Fruit fly (Drosophila melanogaster) whole organism, embryonic: ENCODE data around the gene Targ1.

Experiments
- Adf1 ChIP-seq: fragments of 200-800 bp; sonication (Bioruptor generic); IDR thresholded peaks from 2 replicates; pipeline ENCODE4 v1.3.6; 2022; ENCODE audit warnings: missing biosample characterization, missing genetic modification characterization
- B-H1 ChIP-seq: fragments of 200-800 bp; sonication (Bioruptor generic); IDR thresholded peaks from 3 replicates; pipeline ENCODE4 v1.3.6; 2022; ENCODE audit warnings: missing biosample characterization, missing genetic modification characterization
- BtbVII ChIP-seq: fragments of 200-800 bp; sonication (Bioruptor generic); optimal IDR thresholded peaks from 3 replicates; lab custom pipeline; 2017; ENCODE audit warnings: missing biosample characterization, mild to moderate bottlenecking, missing genetic modification characterization
- CG1024 ChIP-seq: fragments of 200-800 bp; sonication (Bioruptor generic); IDR thresholded peaks from 2 replicates; pipeline ENCODE4 v1.3.6; 2022; ENCODE audit warnings: missing biosample characterization, missing genetic modification characterization
- CG11696 ChIP-seq: fragments of 200-800 bp; sonication (Bioruptor generic); IDR thresholded peaks from 2 replicates; pipeline ENCODE4 v1.3.6; 2022; ENCODE audit warnings: missing biosample characterization, missing genetic modification characterization
- CG12299 ChIP-seq: fragments of 200-800 bp; sonication (Bioruptor generic); optimal IDR thresholded peaks from 2 replicates; lab custom pipeline; 2018; ENCODE audit warnings: missing biosample characterization, mild to moderate bottlenecking, missing genetic modification characterization
- CG12769 ChIP-seq: fragments of 200-800 bp; sonication (Bioruptor generic); optimal IDR thresholded peaks from 2 replicates; lab custom pipeline; 2019; ENCODE audit warnings: missing biosample characterization, mild to moderate bottlenecking, missing genetic modification characterization, moderate library complexity
- CG13123 ChIP-seq: fragments of 200-800 bp; sonication (Bioruptor generic); optimal IDR thresholded peaks from 2 replicates; lab custom pipeline; 2016; ENCODE audit warnings: missing biosample characterization, missing genetic modification characterization
- CG14667 ChIP-seq: fragments of 200-800 bp; sonication (Bioruptor generic); IDR thresholded peaks from 2 replicates; pipeline ENCODE4 v1.3.6; 2022; ENCODE audit warnings: missing biosample characterization, missing genetic modification characterization
- CG14965 ChIP-seq: fragments of 200-800 bp; sonication (Bioruptor generic); optimal IDR thresholded peaks from 2 replicates; lab custom pipeline; 2016; ENCODE audit warnings: missing biosample characterization, missing genetic modification characterization, borderline replicate concordance
- CG15011 ChIP-seq: fragments of 200-800 bp; sonication (Bioruptor generic); optimal IDR thresholded peaks from 3 replicates; lab custom pipeline; 2018; ENCODE audit warnings: missing biosample characterization, mild to moderate bottlenecking, missing genetic modification characterization
- CG15514 ChIP-seq: fragments of 200-800 bp; sonication (Bioruptor generic); optimal IDR thresholded peaks from 3 replicates; lab custom pipeline; 2017; ENCODE audit warnings: missing biosample characterization, missing genetic modification characterization, mild to moderate bottlenecking, moderate library complexity, missing genetic modification reagents
- CG2889 ChIP-seq: fragments of 200-800 bp; sonication (Bioruptor generic); IDR thresholded peaks from 3 replicates; pipeline ENCODE4 v1.3.6; 2022; ENCODE audit warnings: missing biosample characterization, missing genetic modification characterization
- CG30431 ChIP-seq: fragments of 200-800 bp; sonication (Bioruptor generic); optimal IDR thresholded peaks from 2 replicates; lab custom pipeline; 2017; ENCODE audit warnings: missing biosample characterization, missing genetic modification characterization
- CG3281 ChIP-seq: fragments of 200-800 bp; sonication (Bioruptor generic); optimal IDR thresholded peaks from 3 replicates; lab custom pipeline; 2017; ENCODE audit warnings: missing biosample characterization, mild to moderate bottlenecking, missing genetic modification characterization
- CG33213 ChIP-seq: fragments of 200-800 bp; sonication (Bioruptor generic); optimal IDR thresholded peaks from 3 replicates; lab custom pipeline; 2016; ENCODE audit warnings: missing biosample characterization, missing genetic modification characterization
- CG34376 ChIP-seq: fragments of 200-800 bp; sonication (Bioruptor generic); optimal IDR thresholded peaks from 2 replicates; lab custom pipeline; 2018; ENCODE audit warnings: missing biosample characterization, mild to moderate bottlenecking, missing genetic modification characterization
- CG3726 ChIP-seq: fragments of 200-800 bp; sonication (Bioruptor generic); IDR thresholded peaks from 3 replicates; pipeline ENCODE4, ENCODE4 v1.3.6; 2022; ENCODE audit warnings: missing biosample characterization, missing genetic modification characterization
- CG42726 ChIP-seq: fragments of 200-800 bp; sonication (Bioruptor generic); IDR thresholded peaks from 2 replicates; pipeline ENCODE4 v1.3.6; 2022; ENCODE audit warnings: missing biosample characterization, missing genetic modification characterization; ENCODE audit not compliant: partially characterized antibody
- CG6689 ChIP-seq: fragments of 200-800 bp; sonication (Bioruptor generic); IDR thresholded peaks from 2 replicates; pipeline ENCODE4 v1.3.6; 2022; ENCODE audit warnings: missing biosample characterization, missing genetic modification characterization
- CG7357 ChIP-seq: fragments of 200-800 bp; sonication (Bioruptor generic); IDR thresholded peaks from 3 replicates; pipeline ENCODE4 v1.3.6; 2022; ENCODE audit warnings: missing biosample characterization, missing genetic modification characterization
- CG7839 ChIP-seq: fragments of 200-800 bp; sonication (Bioruptor generic); optimal IDR thresholded peaks from 3 replicates; lab custom pipeline; 2018; ENCODE audit warnings: missing biosample characterization, mild to moderate bottlenecking, missing genetic modification characterization, moderate library complexity
- CG8359 ChIP-seq: fragments of 200-800 bp; sonication (Bioruptor generic); optimal IDR thresholded peaks from 2 replicates; lab custom pipeline; 2017; ENCODE audit warnings: missing biosample characterization, mild to moderate bottlenecking, missing genetic modification characterization, borderline replicate concordance
- CG8765 ChIP-seq: fragments of 200-800 bp; sonication (Bioruptor generic); IDR thresholded peaks from 2 replicates; pipeline ENCODE4 v1.3.6; 2022; ENCODE audit warnings: missing biosample characterization, missing genetic modification characterization
- Chrac-16 ChIP-seq: fragments of 200-800 bp; sonication (Bioruptor generic); optimal IDR thresholded peaks from 3 replicates; lab custom pipeline; 2016; ENCODE audit warnings: missing biosample characterization, missing genetic modification characterization
- CoRest ChIP-seq: fragments of 200-800 bp; sonication (Bioruptor generic); optimal IDR thresholded peaks from 3 replicates; lab custom pipeline; 2018; ENCODE audit warnings: missing biosample characterization, mild to moderate bottlenecking, missing genetic modification characterization, moderate library complexity
- Deaf1 ChIP-seq: fragments of 200-800 bp; optimal IDR thresholded peaks from 3 replicates; lab custom pipeline; 2019; ENCODE audit warnings: missing biosample characterization, mild to moderate bottlenecking, missing genetic modification characterization, moderate library complexity
- Dfd ChIP-seq, 2 experiments: fragments of >200 bp; optimal IDR thresholded peaks; 2 replicates each; lab custom pipeline; 2017; ENCODE audit warnings: missing biosample characterization in 2 of 2, missing genetic modification characterization in 2 of 2
- Drgx ChIP-seq: fragments of 200-800 bp; sonication (Bioruptor generic); IDR thresholded peaks from 2 replicates; pipeline ENCODE4 v1.3.6; 2022; ENCODE audit warnings: missing biosample characterization, missing genetic modification characterization
- Hmx ChIP-seq: fragments of 200-800 bp; sonication (Bioruptor generic); optimal IDR thresholded peaks from 2 replicates; lab custom pipeline; 2016; ENCODE audit warnings: missing biosample characterization, missing genetic modification characterization
- Oli ChIP-seq: fragments of 200-800 bp; sonication (Bioruptor generic); optimal IDR thresholded peaks from 2 replicates; lab custom pipeline; 2018; ENCODE audit warnings: missing biosample characterization, mild to moderate bottlenecking, missing genetic modification characterization, moderate library complexity
- Optix ChIP-seq: fragments of 200-800 bp; sonication (Bioruptor generic); IDR thresholded peaks from 3 replicates; pipeline ENCODE4 v1.3.6; 2022; ENCODE audit warnings: missing biosample characterization, missing genetic modification characterization
- Poxn ChIP-seq: fragments of 200-800 bp; sonication (Bioruptor generic); IDR thresholded peaks from 2 replicates; pipeline ENCODE4 v1.3.6; 2022; ENCODE audit warnings: missing biosample characterization, missing genetic modification characterization
- Scr ChIP-seq: fragments of 200-800 bp; sonication (Bioruptor generic); IDR thresholded peaks from 2 replicates; pipeline ENCODE4 v1.3.6; 2022; ENCODE audit warnings: missing biosample characterization, missing genetic modification characterization; ENCODE audit not compliant: partially characterized antibody
- Sox100B ChIP-seq: fragments of 200-800 bp; sonication (Bioruptor generic); optimal IDR thresholded peaks from 3 replicates; lab custom pipeline; 2018; ENCODE audit warnings: missing biosample characterization, mild to moderate bottlenecking, missing genetic modification characterization
- Spps ChIP-seq: fragments of 200-800 bp; sonication (Bioruptor generic); optimal IDR thresholded peaks from 2 replicates; lab custom pipeline; 2018; ENCODE audit warnings: missing biosample characterization, mild to moderate bottlenecking, missing genetic modification characterization
- TFAM ChIP-seq: fragments of 200-800 bp; sonication (Bioruptor generic); optimal IDR thresholded peaks from 2 replicates; lab custom pipeline; 2017; ENCODE audit warnings: missing biosample characterization, missing genetic modification characterization, inconsistent platforms
- Trl ChIP-seq, 3 experiments: fragments of >200 bp in 2 of 3; fragments of 200-800 bp in 1 of 3; sonication (Bioruptor generic) in 1 of 3; optimal IDR thresholded peaks; 2 replicates in 1 of 3; 3 replicates in 2 of 3; lab custom pipeline; 2016 to 2017; ENCODE audit warnings: missing biosample characterization in 1 of 3, missing genetic modification characterization in 1 of 3
- Vsx1 ChIP-seq: fragments of 200-800 bp; sonication (Bioruptor generic); optimal IDR thresholded peaks from 2 replicates; lab custom pipeline; 2017; ENCODE audit warnings: missing biosample characterization, mild to moderate bottlenecking, missing genetic modification characterization, missing genetic modification reagents
- ap ChIP-seq: fragments of 200-800 bp; sonication (Bioruptor generic); IDR thresholded peaks from 2 replicates; pipeline ENCODE4 v1.3.6; 2022; ENCODE audit warnings: missing biosample characterization, missing genetic modification characterization
- bowl ChIP-seq: fragments of 200-800 bp; sonication (Bioruptor generic); IDR thresholded peaks from 2 replicates; pipeline ENCODE4 v1.3.6; 2022; ENCODE audit warnings: missing biosample characterization, missing genetic modification characterization
- grau ChIP-seq: fragments of 200-800 bp; optimal IDR thresholded peaks from 3 replicates; lab custom pipeline; 2019; ENCODE audit warnings: missing biosample characterization, mild to moderate bottlenecking, missing genetic modification characterization, moderate library complexity
- kni ChIP-seq: fragments of 200-800 bp; sonication (Bioruptor generic); optimal IDR thresholded peaks from 3 replicates; lab custom pipeline; 2017; ENCODE audit warnings: mild to moderate bottlenecking, missing biosample characterization, missing genetic modification reagents, missing genetic modification characterization
- mirr ChIP-seq: fragments of 200-800 bp; sonication (Bioruptor generic); optimal IDR thresholded peaks from 3 replicates; lab custom pipeline; 2018; ENCODE audit warnings: missing biosample characterization, mild to moderate bottlenecking, missing genetic modification characterization
- pzg ChIP-seq: fragments of 200-800 bp; sonication (Bioruptor generic); optimal IDR thresholded peaks from 3 replicates; lab custom pipeline; 2018; ENCODE audit warnings: missing biosample characterization, mild to moderate bottlenecking, missing genetic modification characterization, moderate library complexity
- rib ChIP-seq: fragments of 200-800 bp; sonication (Bioruptor generic); IDR thresholded peaks from 2 replicates; pipeline ENCODE4 v1.3.6; 2022; ENCODE audit warnings: missing biosample characterization, missing genetic modification characterization
- salm ChIP-seq: fragments of 200-800 bp; sonication (Bioruptor generic); optimal IDR thresholded peaks from 2 replicates; lab custom pipeline; 2018; ENCODE audit warnings: missing biosample characterization, mild to moderate bottlenecking, missing genetic modification characterization
- scrt ChIP-seq: fragments of 200-800 bp; sonication (Bioruptor generic); optimal IDR thresholded peaks from 2 replicates; lab custom pipeline; 2018; ENCODE audit warnings: missing biosample characterization, mild to moderate bottlenecking, missing genetic modification characterization, moderate library complexity
- sug ChIP-seq: fragments of 200-800 bp; optimal IDR thresholded peaks from 2 replicates; lab custom pipeline; 2019; ENCODE audit warnings: missing biosample characterization, mild to moderate bottlenecking, missing genetic modification characterization, moderate library complexity
- tio ChIP-seq: fragments of 200-800 bp; sonication (Bioruptor generic); optimal IDR thresholded peaks from 2 replicates; lab custom pipeline; 2017; ENCODE audit warnings: missing biosample characterization, missing genetic modification characterization, inconsistent platforms
- unc-4 ChIP-seq: fragments of 200-800 bp; sonication (Bioruptor generic); IDR thresholded peaks from 2 replicates; pipeline ENCODE4 v1.3.6; 2022; ENCODE audit warnings: missing biosample characterization, missing genetic modification characterization; ENCODE audit not compliant: partially characterized antibody
- yki ChIP-seq: fragments of >200 bp; optimal IDR thresholded peaks from 3 replicates; lab custom pipeline; 2018

Gene Targ1

dm6 chr3L:21192024-21192423 lies 10.7 kb downstream of the Targ1 start (continued):
- no peak for TF ChIP-seq CG8765 (GFP tag; lab: Robert Waterston, UW)
- TF ChIP-seq tio (GFP tag; lab: Kevin White, UChicago): no peak
- TF ChIP-seq Spps (tag; lab: Kevin White, UChicago): no peak
- no peak for TF ChIP-seq CG1024
- no peak for TF ChIP-seq B-H1 (GFP tag; lab: Robert Waterston, UW)
- TF ChIP-seq bowl (GFP tag; lab: Robert Waterston, UW): no peak
- no peak for TF ChIP-seq rib (GFP tag; lab: Robert Waterston, UW)
- no peak for TF ChIP-seq Oli (tag; lab: Kevin White, UChicago)
- no peak for TF ChIP-seq Vsx1 (GFP tag; lab: Kevin White, UChicago)
- TF ChIP-seq BtbVII (GFP tag; lab: Kevin White, UChicago): no peak
- TF ChIP-seq Deaf1 (tag; lab: Kevin White, UChicago): peak; percentile 28
- no peak for TF ChIP-seq CG7839
- no peak for TF ChIP-seq CoRest
- no peak for TF ChIP-seq CG14965 (GFP tag; lab: Kevin White, UChicago)
- TF ChIP-seq Optix: no peak
- TF ChIP-seq CG2889 (GFP tag; lab: Robert Waterston, UW): no peak
- TF ChIP-seq Trl (optimal IDR thresholded peaks at IDR 0.05; lab: Kevin White, UChicago): peak; percentile 24 to 25
- TF ChIP-seq Trl (GFP tag; optimal IDR thresholded peaks at IDR 0.05; lab: Kevin White, UChicago): no peak
- TF ChIP-seq CG42726 (GFP tag; lab: Robert Waterston, UW): no peak
- no peak for TF ChIP-seq Scr
- no peak for TF ChIP-seq kni (GFP tag; lab: Kevin White, UChicago)
- no peak for TF ChIP-seq grau (tag; lab: Kevin White, UChicago)
- peak; percentile 32 for TF ChIP-seq CG15514 (GFP tag; lab: Kevin White, UChicago)
- no peak for TF ChIP-seq sug (tag; lab: Kevin White, UChicago)
- TF ChIP-seq mirr (GFP tag; lab: Kevin White, UChicago): peak; percentile 44
- no peak for TF ChIP-seq Adf1 (GFP tag; lab: Robert Waterston, UW)
- TF ChIP-seq CG14667 (GFP tag; lab: Robert Waterston, UW): no peak
- no peak for TF ChIP-seq Drgx (GFP tag; lab: Robert Waterston, UW)
- TF ChIP-seq scrt: peak; percentile 66
- TF ChIP-seq CG6689: no peak
- no peak for TF ChIP-seq pzg (GFP tag; lab: Kevin White, UChicago)
- TF ChIP-seq CG34376 (GFP tag; lab: Kevin White, UChicago): peak; percentile 65
- no peak for TF ChIP-seq CG15011 (GFP tag; lab: Kevin White, UChicago)
- no peak for TF ChIP-seq Chrac-16 (GFP tag; lab: Kevin White, UChicago)
- TF ChIP-seq yki (lab: Kevin White, UChicago): no peak
- TF ChIP-seq CG30431 (GFP tag; lab: Kevin White, UChicago): no peak
- TF ChIP-seq Dfd (GFP tag; optimal IDR thresholded peaks at IDR 0.05; lab: Kevin White, UChicago): no peak
- no peak for TF ChIP-seq ap (GFP tag; lab: Robert Waterston, UW)
- no peak for TF ChIP-seq CG12299 (tag; lab: Kevin White, UChicago)
- TF ChIP-seq TFAM (GFP tag; lab: Kevin White, UChicago): no peak
- TF ChIP-seq unc-4 (GFP tag; lab: Robert Waterston, UW): no peak
- no peak for TF ChIP-seq CG12769 (tag; lab: Kevin White, UChicago)
- no peak for TF ChIP-seq CG33213 (GFP tag; lab: Kevin White, UChicago)
- no peak for TF ChIP-seq CG8359
- no peak for TF ChIP-seq Poxn (GFP tag; lab: Robert Waterston, UW)
- no peak for TF ChIP-seq CG7357
- no peak for TF ChIP-seq CG3281 (GFP tag; lab: Kevin White, UChicago)
- TF ChIP-seq CG13123: no peak
- no peak for TF ChIP-seq salm (tag; lab: Kevin White, UChicago)
- no peak for TF ChIP-seq Sox100B (GFP tag; lab: Kevin White, UChicago)
- no peak for TF ChIP-seq CG11696 (GFP tag; lab: Robert Waterston, UW)
- no peak for TF ChIP-seq Hmx
- TF ChIP-seq CG3726 (GFP tag; lab: Robert Waterston, UW): no peak
